Fruit fly (Drosophila melanogaster) whole organism, wandering third instar larva: ENCODE results near the gene Helz.

Source experiments
- Abd-B ChIP-seq: fragments of >200 bp; optimal IDR thresholded peaks from 2 replicates; lab custom pipeline; 2017; ENCODE audit warnings: missing biosample characterization, missing genetic modification characterization
- CG32264 ChIP-seq: fragments of 200-800 bp; sonication (Bioruptor generic); optimal IDR thresholded peaks from 2 replicates; lab custom pipeline; 2016; ENCODE audit warnings: missing biosample characterization, missing genetic modification characterization
- CrebA ChIP-seq: fragments of 200-800 bp; sonication (Bioruptor generic); optimal IDR thresholded peaks from 2 replicates; lab custom pipeline; 2016; ENCODE audit warnings: missing biosample characterization, mild to moderate bottlenecking, missing genetic modification characterization, borderline replicate concordance
- Dfd ChIP-seq: fragments of >200 bp; optimal IDR thresholded peaks from 2 replicates; lab custom pipeline; 2017; ENCODE audit warnings: missing biosample characterization, missing genetic modification characterization
- Dif ChIP-seq: fragments of 200-275, 200-300 bp; sonication (Bioruptor generic); optimal IDR thresholded peaks from 2 replicates; lab custom pipeline; 2018; ENCODE audit warnings: missing biosample characterization, missing genetic modification characterization; ENCODE audit not compliant: partially characterized antibody
- GATAd ChIP-seq: sonication (Bioruptor generic); optimal IDR thresholded peaks from 2 replicates; lab custom pipeline; 2016; ENCODE audit warnings: missing biosample characterization, missing genetic modification characterization
- HLH106 ChIP-seq: fragments of 200-800 bp; optimal IDR thresholded peaks from 3 replicates; lab custom pipeline; 2019; ENCODE audit warnings: missing biosample characterization, mild to moderate bottlenecking, missing genetic modification characterization, moderate library complexity
- Hnf4 ChIP-seq: fragments of 200-800 bp; sonication (Bioruptor generic); optimal IDR thresholded peaks from 2 replicates; lab custom pipeline; 2016; ENCODE audit warnings: missing biosample characterization, mild to moderate bottlenecking, missing genetic modification characterization
- Hr78 ChIP-seq: fragments of >200 bp; optimal IDR thresholded peaks from 2 replicates; lab custom pipeline; 2017; ENCODE audit warnings: missing biosample characterization, missing genetic modification characterization
- Hr83 ChIP-seq: fragments of 200-300 bp; sonication (Bioruptor generic); optimal IDR thresholded peaks from 2 replicates; lab custom pipeline; 2016; ENCODE audit warnings: missing biosample characterization, mild to moderate bottlenecking, missing genetic modification characterization, moderate library complexity; ENCODE audit not compliant: poor library complexity, severe bottlenecking
- Jra ChIP-seq: sonication (Bioruptor generic); optimal IDR thresholded peaks from 2 replicates; lab custom pipeline; 2016; ENCODE audit warnings: missing biosample characterization, missing genetic modification characterization
- Mio ChIP-seq: sonication (Bioruptor generic); optimal IDR thresholded peaks from 2 replicates; lab custom pipeline; 2016; ENCODE audit warnings: missing biosample characterization, missing genetic modification characterization
- Myc ChIP-seq: fragments of >200 bp; optimal IDR thresholded peaks from 2 replicates; lab custom pipeline; 2017
- N ChIP-seq: fragments of >200 bp; optimal IDR thresholded peaks from 2 replicates; lab custom pipeline; 2018; ENCODE audit warnings: missing biosample characterization, missing external identifiers, missing genetic modification characterization
- OdsH ChIP-seq: fragments of 200-800 bp; sonication (Bioruptor generic); optimal IDR thresholded peaks from 2 replicates; lab custom pipeline; 2016; ENCODE audit warnings: missing biosample characterization, mild to moderate bottlenecking, missing genetic modification characterization
- Rel ChIP-seq, 2 experiments: fragments of 200-800 bp; sonication (Bioruptor generic) in 1 of 2; optimal IDR thresholded peaks; 2 replicates in 1 of 2; 3 replicates in 1 of 2; lab custom pipeline; 2016 to 2019; ENCODE audit warnings: mild to moderate bottlenecking in 2 of 2, missing biosample characterization in 2 of 2, missing genetic modification characterization in 2 of 2, moderate library complexity in 1 of 2
- Sp1 ChIP-seq: fragments of 200-800 bp; sonication (Bioruptor generic); optimal IDR thresholded peaks from 3 replicates; lab custom pipeline; 2019; ENCODE audit warnings: missing biosample characterization, mild to moderate bottlenecking, missing genetic modification characterization, moderate library complexity
- Vsx2 ChIP-seq: fragments of 200-300, 225-300 bp; sonication (Bioruptor generic); optimal IDR thresholded peaks from 2 replicates; lab custom pipeline; 2018; ENCODE audit warnings: missing biosample characterization, missing genetic modification characterization; ENCODE audit not compliant: partially characterized antibody
- br ChIP-seq: fragments of 200-800 bp; sonication (Bioruptor generic); optimal IDR thresholded peaks from 2 replicates; lab custom pipeline; 2016; ENCODE audit warnings: missing biosample characterization, missing genetic modification characterization
- brk ChIP-seq: fragments of 200-800 bp; sonication (Bioruptor generic); optimal IDR thresholded peaks from 2 replicates; lab custom pipeline; 2016; ENCODE audit warnings: missing biosample characterization, mild to moderate bottlenecking, missing genetic modification characterization
- dl ChIP-seq, 2 experiments: fragments of 175-275, 200-275 bp in 1 of 2; fragments of 200-275 bp in 1 of 2; sonication (Bioruptor generic); optimal IDR thresholded peaks; lab custom pipeline; 2018; ENCODE audit warnings: mild to moderate bottlenecking in 2 of 2, missing biosample characterization in 2 of 2, missing genetic modification characterization in 2 of 2, moderate library complexity in 2 of 2; ENCODE audit not compliant: partially characterized antibody in 2 of 2, insufficient read depth in 1 of 2
- dmrt93B ChIP-seq: fragments of 200-800 bp; sonication (Bioruptor generic); optimal IDR thresholded peaks from 2 replicates; lab custom pipeline; 2018; ENCODE audit warnings: missing biosample characterization, mild to moderate bottlenecking, missing genetic modification characterization
- ey ChIP-seq: fragments of 200-800 bp; sonication (Bioruptor generic); optimal IDR thresholded peaks from 2 replicates; lab custom pipeline; 2016; ENCODE audit warnings: missing biosample characterization, missing genetic modification characterization
- foxo ChIP-seq, 2 experiments: fragments of 200-800 bp; sonication (Bioruptor generic); optimal IDR thresholded peaks; 2 replicates in 1 of 2; 3 replicates in 1 of 2; lab custom pipeline; 2016 to 2017; ENCODE audit warnings: missing biosample characterization in 2 of 2, missing genetic modification characterization in 2 of 2
- fru ChIP-seq: fragments of 200-800 bp; sonication (Bioruptor generic); optimal IDR thresholded peaks from 3 replicates; lab custom pipeline; 2016; ENCODE audit warnings: missing biosample characterization, mild to moderate bottlenecking, missing genetic modification characterization
- h ChIP-seq: fragments of 200-800 bp; sonication (Bioruptor generic); optimal IDR thresholded peaks from 3 replicates; lab custom pipeline; 2016; ENCODE audit warnings: missing biosample characterization, mild to moderate bottlenecking, missing genetic modification characterization
- jim ChIP-seq: fragments of 175-275, 200-325 bp; sonication (Bioruptor generic); optimal IDR thresholded peaks from 2 replicates; lab custom pipeline; 2016; ENCODE audit warnings: missing biosample characterization, mild to moderate bottlenecking, missing genetic modification characterization
- lola ChIP-seq: fragments of >200 bp; optimal IDR thresholded peaks from 2 replicates; lab custom pipeline; 2017; ENCODE audit warnings: missing biosample characterization, missing genetic modification characterization
- pan ChIP-seq: fragments of >200 bp; optimal IDR thresholded peaks from 2 replicates; lab custom pipeline; 2017
- psq ChIP-seq: fragments of 200-800 bp; sonication (Bioruptor generic); optimal IDR thresholded peaks from 3 replicates; lab custom pipeline; 2017; ENCODE audit warnings: missing biosample characterization, mild to moderate bottlenecking, missing genetic modification characterization, moderate library complexity
- rgr ChIP-seq: fragments of 200-800 bp; sonication (Bioruptor generic); optimal IDR thresholded peaks from 3 replicates; lab custom pipeline; 2016; ENCODE audit warnings: missing biosample characterization, mild to moderate bottlenecking, missing genetic modification characterization
- sage ChIP-seq: fragments of 200-800 bp; sonication (Bioruptor generic); optimal IDR thresholded peaks from 2 replicates; lab custom pipeline; 2016; ENCODE audit warnings: missing biosample characterization, mild to moderate bottlenecking, missing genetic modification characterization
- sv ChIP-seq: fragments of 200-800 bp; sonication (Bioruptor generic); optimal IDR thresholded peaks from 3 replicates; lab custom pipeline; 2016; ENCODE audit warnings: missing biosample characterization, missing genetic modification characterization
- tai ChIP-seq: sonication (Bioruptor generic); optimal IDR thresholded peaks from 2 replicates; lab custom pipeline; 2016; ENCODE audit warnings: missing biosample characterization, missing genetic modification characterization
- usp ChIP-seq: fragments of >200 bp; optimal IDR thresholded peaks from 2 replicates; lab custom pipeline; 2017; ENCODE audit warnings: missing biosample characterization, missing genetic modification characterization
- woc ChIP-seq: sonication (Bioruptor generic); optimal IDR thresholded peaks from 2 replicates; lab custom pipeline; 2016; ENCODE audit warnings: missing biosample characterization, mild to moderate bottlenecking, missing genetic modification characterization

The Helz gene

DNA sequence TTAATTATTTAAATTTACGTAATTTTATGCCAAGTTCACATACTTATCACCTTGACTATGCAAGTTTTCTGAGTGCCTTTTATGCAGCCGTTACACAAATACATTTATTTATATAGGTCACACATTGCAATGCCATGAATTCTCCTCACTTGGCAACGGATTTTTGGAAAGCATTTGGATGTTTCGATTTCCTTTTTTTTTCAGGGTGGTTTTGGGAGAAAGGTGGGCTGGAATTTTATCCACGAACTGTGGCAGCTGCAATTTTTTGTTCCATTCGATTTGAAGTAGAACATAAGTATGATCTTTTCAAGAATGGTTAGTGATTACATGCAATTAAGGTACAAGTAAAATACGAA lies 7.9 kb upstream of the Helz start:
- no peak for TF ChIP-seq Vsx2
- no peak for TF ChIP-seq CG32264
- no peak for TF ChIP-seq ey (GFP tag; lab: Kevin White, UChicago)
- TF ChIP-seq N (GFP tag; lab: Kevin White, UChicago): no peak
- TF ChIP-seq dmrt93B (GFP tag; lab: Kevin White, UChicago): no peak
- TF ChIP-seq sv (GFP tag; lab: Kevin White, UChicago): no peak
- TF ChIP-seq Dfd (GFP tag; lab: Kevin White, UChicago): no peak
- no peak for TF ChIP-seq CrebA (GFP tag; lab: Kevin White, UChicago)

DNA sequence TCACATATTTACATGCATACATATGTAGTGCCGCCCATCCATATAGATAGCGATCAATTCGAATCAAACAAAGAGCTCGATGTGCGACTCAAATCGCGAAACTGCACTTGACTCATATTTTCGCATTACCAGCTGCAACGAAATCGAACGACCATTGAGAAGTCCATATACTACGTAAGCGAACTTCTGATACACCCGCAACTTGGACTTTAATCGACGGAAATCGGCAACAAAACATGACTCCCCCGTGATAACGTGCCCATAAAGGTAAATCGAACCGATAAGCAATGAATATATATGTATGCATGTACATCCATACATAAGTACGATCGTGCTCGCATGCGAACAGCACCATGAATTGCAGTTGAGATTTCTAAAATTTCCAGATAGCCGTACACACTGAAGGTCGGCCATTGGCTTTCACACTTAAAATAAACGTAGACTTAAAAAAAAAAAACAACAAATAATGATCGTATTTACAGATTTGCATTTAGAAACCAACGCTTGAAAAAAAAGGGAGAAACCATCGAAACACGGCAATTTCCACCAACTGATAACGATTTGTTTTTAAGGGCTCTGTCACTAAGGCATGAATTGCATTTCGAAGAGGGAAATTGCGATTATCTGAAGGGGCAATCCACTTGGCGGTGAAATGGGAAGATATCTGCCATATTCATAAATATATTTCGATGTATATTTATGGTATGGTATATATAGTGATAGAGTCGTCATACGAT lies 6.9 kb upstream of the Helz start:
- TF ChIP-seq rgr (no peak), Rel (GFP tag; optimal IDR thresholded peaks at IDR 0.05; lab: Kevin White, UChicago) (no peak), Rel (tag; optimal IDR thresholded peaks at IDR 0.05; lab: Kevin White, UChicago) (peak; percentile 29), Hnf4 (GFP tag; lab: Kevin White, UChicago) (peak; percentile 71)
- TF ChIP-seq, all 38 proteins: peak for 2

DNA sequence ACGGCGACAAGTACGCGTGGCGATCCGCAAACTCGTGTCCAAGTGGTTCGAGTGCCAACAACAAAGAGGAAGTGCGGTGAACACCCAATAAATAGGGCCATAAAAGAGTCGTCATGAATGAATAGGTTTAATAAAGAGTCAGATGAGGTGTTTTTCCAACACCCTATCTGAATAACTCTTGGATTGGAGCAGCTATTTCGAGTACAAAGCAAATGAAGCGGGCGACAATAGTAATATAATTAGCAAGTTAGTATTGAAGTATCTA lies 6.4 kb upstream of the Helz start:
- TF ChIP-seq Mio (GFP tag; lab: Kevin White, UChicago) (no peak), Rel (GFP tag; optimal IDR thresholded peaks at IDR 0.05; lab: Kevin White, UChicago) (no peak), Rel (tag; optimal IDR thresholded peaks at IDR 0.05; lab: Kevin White, UChicago) (peak; percentile 0), br (GFP tag; lab: Kevin White, UChicago) (no peak), rgr (no peak), Abd-B (no peak), brk (GFP tag; lab: Kevin White, UChicago) (no peak), CrebA (GFP tag; lab: Kevin White, UChicago) (no peak), CG32264 (no peak), N (GFP tag; lab: Kevin White, UChicago) (no peak), Hr78 (GFP tag; lab: Kevin White, UChicago) (no peak), Sp1 (peak; percentile 11), lola (no peak), dl (GFP tag; optimal IDR thresholded peaks at IDR 0.05; lab: Kevin White, UChicago; ENCODE audit: insufficient read depth in 1 of 2, partially characterized antibody in 2 of 2) (no peak), Vsx2 (no peak), Hnf4 (GFP tag; lab: Kevin White, UChicago) (no peak), h (GFP tag; lab: Kevin White, UChicago) (peak; percentile 73), ey (GFP tag; lab: Kevin White, UChicago) (no peak)

DNA sequence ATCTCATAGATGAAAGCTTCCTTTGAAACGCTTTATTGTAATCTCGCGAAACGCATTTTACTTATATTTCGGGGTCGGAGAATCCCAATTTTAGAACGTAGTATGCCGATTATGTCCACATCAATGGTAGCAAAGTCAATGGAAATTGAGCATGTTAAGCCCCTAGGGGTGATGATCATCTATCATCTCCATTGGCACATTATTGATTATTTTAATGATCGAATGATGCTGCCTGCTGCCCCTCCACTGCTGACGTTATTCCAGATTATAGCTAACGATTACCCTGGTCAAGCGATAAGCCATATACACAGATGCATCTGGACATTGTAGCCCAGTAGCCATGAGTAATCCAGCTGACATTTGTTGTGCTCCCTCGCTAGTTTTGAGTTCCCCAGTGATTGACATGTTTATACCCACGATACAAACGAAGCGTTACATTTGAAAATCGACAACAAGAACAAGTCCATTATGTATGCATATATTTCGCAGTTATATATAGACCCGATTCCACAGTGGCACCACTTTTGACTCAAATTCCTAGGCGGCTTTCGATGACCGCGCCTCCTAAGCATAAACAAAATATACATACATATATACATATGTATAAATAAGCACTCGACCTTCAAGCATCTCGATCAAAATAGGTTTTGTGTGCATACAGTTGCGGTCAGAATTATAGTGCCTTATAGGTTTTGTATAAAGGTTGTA lies 5.3 kb upstream of the Helz start:
- no peak for TF ChIP-seq psq (GFP tag; lab: Kevin White, UChicago)
- no peak for TF ChIP-seq Rel (GFP tag; optimal IDR thresholded peaks at IDR 0.05; lab: Kevin White, UChicago)
- TF ChIP-seq Rel (tag; optimal IDR thresholded peaks at IDR 0.05; lab: Kevin White, UChicago): peak; percentile 57

DNA sequence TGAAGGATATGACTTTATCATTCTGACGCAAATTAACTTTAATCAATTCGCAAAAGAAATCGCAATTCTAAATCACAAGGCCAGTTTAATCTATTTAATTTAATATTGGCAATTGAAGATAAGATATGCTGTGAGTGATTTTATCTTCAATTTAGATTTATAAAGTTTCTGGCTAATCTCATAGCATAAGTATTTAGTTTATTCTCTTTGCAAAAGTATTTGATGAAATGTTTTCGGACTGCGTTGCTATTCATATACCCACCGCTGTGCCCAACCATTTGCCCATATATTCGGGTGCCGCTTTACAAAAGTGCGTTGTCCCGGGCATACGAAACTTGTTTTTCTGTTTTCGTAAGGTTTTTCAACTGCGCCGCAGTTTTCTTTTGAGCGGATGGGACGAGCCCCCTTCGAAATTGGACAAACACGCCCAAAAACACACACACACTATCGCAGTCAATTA lies 4.8 kb upstream of the Helz start:
- TF ChIP-seq sv (GFP tag; lab: Kevin White, UChicago) (peak; percentile 96), Hr83 (GFP tag; lab: Kevin White, UChicago) (no peak), pan (lab: Kevin White, UChicago) (no peak), CrebA (GFP tag; lab: Kevin White, UChicago) (no peak), jim (GFP tag; lab: Kevin White, UChicago) (no peak), Mio (GFP tag; lab: Kevin White, UChicago) (no peak), h (GFP tag; lab: Kevin White, UChicago) (peak; percentile 75), ey (GFP tag; lab: Kevin White, UChicago) (peak; percentile 70), Hr78 (GFP tag; lab: Kevin White, UChicago) (no peak), fru (GFP tag; lab: Kevin White, UChicago) (peak; percentile 75), usp (no peak), HLH106 (tag; lab: Kevin White, UChicago) (peak; percentile 73), Dfd (GFP tag; lab: Kevin White, UChicago) (peak; percentile 48), OdsH (peak; percentile 67), dl (GFP tag; optimal IDR thresholded peaks at IDR 0.05; lab: Kevin White, UChicago; ENCODE audit: insufficient read depth in 1 of 2, partially characterized antibody in 2 of 2) (no peak), brk (GFP tag; lab: Kevin White, UChicago) (peak; percentile 48), sage (GFP tag; lab: Kevin White, UChicago) (peak; percentile 1), Hnf4 (GFP tag; lab: Kevin White, UChicago) (peak; percentile 42), woc (peak; percentile 28), foxo (GFP tag; optimal IDR thresholded peaks at IDR 0.05; lab: Kevin White, UChicago) (peak in 1 of 2 experiments; percentile 63), Rel (GFP tag; optimal IDR thresholded peaks at IDR 0.05; lab: Kevin White, UChicago) (no peak), Rel (tag; optimal IDR thresholded peaks at IDR 0.05; lab: Kevin White, UChicago) (no peak), Myc (lab: Kevin White, UChicago) (no peak), dmrt93B (GFP tag; lab: Kevin White, UChicago) (peak; percentile 69), CG32264 (no peak), Dif (no peak), Abd-B (no peak), tai (no peak), lola (no peak), Jra (no peak), GATAd (GFP tag; lab: Kevin White, UChicago) (no peak), br (GFP tag; lab: Kevin White, UChicago) (peak; percentile 67)
